Worm (Caenorhabditis elegans) whole organism, mixed stage, embryonic: ENCODE results near the gene trap-3.

Experiments used
- M03D4.4 ChIP-seq: sonication (generic microtip); optimal IDR thresholded peaks from 2 replicates; lab custom pipeline; 2017; ENCODE audit warnings: mild to moderate bottlenecking, missing genetic modification characterization, missing compliant biosample characterization
- bed-3 ChIP-seq: fragments of 200-800 bp; sonication (Bioruptor generic); optimal IDR thresholded peaks from 3 replicates; lab custom pipeline; 2018; ENCODE audit warnings: mild to moderate bottlenecking, missing genetic modification characterization, moderate library complexity, missing compliant biosample characterization
- ceh-39 ChIP-seq: fragments of 150-350 bp; optimal IDR thresholded peaks from 2 replicates; lab custom pipeline; 2014; ENCODE audit warnings: missing biosample characterization, missing genetic modification characterization
- ceh-43 ChIP-seq: fragments of 200-800 bp; sonication (Bioruptor generic); optimal IDR thresholded peaks from 2 replicates; lab custom pipeline; 2018; ENCODE audit warnings: mild to moderate bottlenecking, missing genetic modification characterization, moderate library complexity, missing compliant biosample characterization
- ceh-83 ChIP-seq: fragments of 200-800 bp; sonication (Bioruptor generic); optimal IDR thresholded peaks from 2 replicates; lab custom pipeline; 2018; ENCODE audit warnings: mild to moderate bottlenecking, missing genetic modification characterization, missing compliant biosample characterization
- ces-1 ChIP-seq: fragments of 150-350 bp; optimal IDR thresholded peaks from 2 replicates; lab custom pipeline; 2014; ENCODE audit warnings: missing biosample characterization, missing genetic modification reagents, missing genetic modification characterization
- cnd-1 ChIP-seq: fragments of 200-800 bp; sonication (Bioruptor generic); optimal IDR thresholded peaks from 2 replicates; lab custom pipeline; 2018; ENCODE audit warnings: mild to moderate bottlenecking, missing genetic modification characterization, missing compliant biosample characterization
- elt-1 ChIP-seq: sonication (generic microtip); optimal IDR thresholded peaks from 2 replicates; lab custom pipeline; 2017; ENCODE audit warnings: missing genetic modification characterization, mild to moderate bottlenecking, missing compliant biosample characterization, antibody characterized with exemption, moderate library complexity, borderline replicate concordance; ENCODE audit not compliant: insufficient read depth
- elt-3 ChIP-seq: fragments of 150-350 bp; optimal IDR thresholded peaks from 2 replicates; lab custom pipeline; 2014; ENCODE audit warnings: missing biosample characterization, missing genetic modification characterization
- flh-1 ChIP-seq: fragments of 200-800 bp; sonication (Bioruptor generic); optimal IDR thresholded peaks from 2 replicates; lab custom pipeline; 2018; ENCODE audit warnings: mild to moderate bottlenecking, missing genetic modification characterization, moderate library complexity, missing compliant biosample characterization
- ham-2 ChIP-seq: fragments of 200-800 bp; sonication (Bioruptor generic); optimal IDR thresholded peaks from 2 replicates; lab custom pipeline; 2018; ENCODE audit warnings: mild to moderate bottlenecking, missing genetic modification characterization, missing compliant biosample characterization
- hlh-1 ChIP-seq: fragments of 150-350 bp; optimal IDR thresholded peaks from 2 replicates; lab custom pipeline; 2014; ENCODE audit warnings: missing biosample characterization, missing genetic modification reagents, missing genetic modification characterization
- lin-32 ChIP-seq: fragments of 200-800 bp; sonication (Bioruptor generic); optimal IDR thresholded peaks from 2 replicates; lab custom pipeline; 2018; ENCODE audit warnings: mild to moderate bottlenecking, missing genetic modification characterization, missing compliant biosample characterization
- lsy-2 ChIP-seq: fragments of 150-350 bp; optimal IDR thresholded peaks from 2 replicates; lab custom pipeline; 2014; ENCODE audit warnings: missing biosample characterization, missing genetic modification characterization
- mab-5 ChIP-seq: fragments of 150-350 bp; optimal IDR thresholded peaks from 2 replicates; lab custom pipeline; 2014; ENCODE audit warnings: missing biosample characterization, missing genetic modification characterization
- mep-1 ChIP-seq: fragments of 150-350 bp; optimal IDR thresholded peaks from 2 replicates; lab custom pipeline; 2017; ENCODE audit warnings: missing biosample characterization, missing genetic modification reagents, missing genetic modification characterization, inconsistent platforms
- mls-2 ChIP-seq: sonication (generic microtip); optimal IDR thresholded peaks from 2 replicates; lab custom pipeline; 2016; ENCODE audit warnings: mild to moderate bottlenecking, missing genetic modification characterization, moderate library complexity, missing compliant biosample characterization
- nhr-12 ChIP-seq: fragments of 150-350 bp; optimal IDR thresholded peaks from 2 replicates; lab custom pipeline; 2014; ENCODE audit warnings: missing biosample characterization, missing genetic modification characterization
- nhr-237 ChIP-seq: fragments of 150-350 bp; optimal IDR thresholded peaks from 2 replicates; lab custom pipeline; 2014; ENCODE audit warnings: missing biosample characterization, missing genetic modification characterization
- nhr-28 ChIP-seq: fragments of 150-350 bp; optimal IDR thresholded peaks from 2 replicates; lab custom pipeline; 2014; ENCODE audit warnings: missing biosample characterization, missing genetic modification characterization
- pha-4 ChIP-seq: fragments of 150-350 bp; optimal IDR thresholded peaks from 2 replicates; lab custom pipeline; 2018; ENCODE audit warnings: missing biosample characterization, missing genetic modification reagents, missing genetic modification characterization
- sem-2 ChIP-seq: fragments of 200-800 bp; sonication (Bioruptor generic); optimal IDR thresholded peaks from 2 replicates; lab custom pipeline; 2018; ENCODE audit warnings: mild to moderate bottlenecking, missing genetic modification characterization, missing compliant biosample characterization
- snpc-4 ChIP-seq: fragments of 150-350 bp; optimal IDR thresholded peaks from 2 replicates; lab custom pipeline; 2014; ENCODE audit warnings: missing biosample characterization, missing genetic modification characterization
- sptf-1 ChIP-seq: sonication (generic microtip); optimal IDR thresholded peaks from 2 replicates; lab custom pipeline; 2017; ENCODE audit warnings: mild to moderate bottlenecking, missing genetic modification characterization, moderate library complexity, missing compliant biosample characterization
- tbx-8 ChIP-seq: fragments of 200-800 bp; sonication (Bioruptor generic); optimal IDR thresholded peaks from 2 replicates; lab custom pipeline; 2018; ENCODE audit warnings: mild to moderate bottlenecking, missing genetic modification characterization, moderate library complexity, missing compliant biosample characterization
- unc-120 ChIP-seq: sonication (generic microtip); optimal IDR thresholded peaks from 2 replicates; lab custom pipeline; 2017; ENCODE audit warnings: missing genetic modification characterization, missing compliant biosample characterization; ENCODE audit not compliant: poor library complexity, severe bottlenecking
- unc-62 ChIP-seq: fragments of 150-350 bp; optimal IDR thresholded peaks from 2 replicates; lab custom pipeline; 2014; ENCODE audit warnings: missing biosample characterization, missing genetic modification reagents, missing genetic modification characterization
- zip-8 ChIP-seq: fragments of 150-350 bp; optimal IDR thresholded peaks from 2 replicates; lab custom pipeline; 2014; ENCODE audit warnings: missing biosample characterization, missing genetic modification characterization
- ztf-11 ChIP-seq: fragments of 150-350 bp; optimal IDR thresholded peaks from 2 replicates; lab custom pipeline; 2014; ENCODE audit warnings: missing biosample characterization, missing genetic modification characterization

trap-3 gene

ce11 chrIV:2387970-2388705 is 1.1 kb upstream of the trap-3 start, which contains the start of gene sec-61.B:
Gene sec-61.B, minus strand, starts transcription at chrIV:2388675.
- TF ChIP-seq sptf-1 (tag; lab: Kevin White, UChicago): no peak
- TF ChIP-seq unc-62 (GFP tag; lab: Kevin White, UChicago): no peak
- TF ChIP-seq nhr-237 (tag; lab: Kevin White, UChicago): no peak
- TF ChIP-seq elt-1: no peak
- TF ChIP-seq bed-3 (GFP tag; lab: Kevin White, UChicago): no peak
- no peak for TF ChIP-seq ceh-39
- no peak for TF ChIP-seq lsy-2 (tag; lab: Kevin White, UChicago)
- TF ChIP-seq sem-2 (GFP tag; lab: Kevin White, UChicago): no peak
- no peak for TF ChIP-seq M03D4.4 (tag; lab: Kevin White, UChicago)
- TF ChIP-seq nhr-12 (tag; lab: Kevin White, UChicago): no peak
- TF ChIP-seq tbx-8 (GFP tag; lab: Kevin White, UChicago): no peak
- no peak for TF ChIP-seq mls-2 (tag; lab: Kevin White, UChicago)
- TF ChIP-seq ces-1: no peak
- TF ChIP-seq ceh-83: no peak
- TF ChIP-seq snpc-4 (tag; lab: Kevin White, UChicago): no peak
- no peak for TF ChIP-seq hlh-1
- no peak for TF ChIP-seq flh-1 (GFP tag; lab: Kevin White, UChicago)

- TF ChIP-seq nhr-12 (tag; lab: Kevin White, UChicago) (no peak), bed-3 (GFP tag; lab: Kevin White, UChicago) (no peak), ceh-83 (no peak), nhr-28 (tag; lab: Kevin White, UChicago) (no peak), zip-8 (tag; lab: Kevin White, UChicago) (no peak), elt-3 (tag; lab: Kevin White, UChicago) (no peak), cnd-1 (tag; lab: Kevin White, UChicago) (no peak)
These were observed 500 bp downstream of the trap-3 start for ce11 chrIV:2389745-2390144.

ce11 chrIV:2390251-2390672 is 1.0 kb downstream of the trap-3 start:
- TF ChIP-seq ceh-43 (GFP tag; lab: Kevin White, UChicago) (peak; percentile 71), ztf-11 (tag; lab: Kevin White, UChicago) (no peak)

ce11 chrIV:2390804-2391203 is 1.6 kb downstream of the trap-3 start, which contains the start of gene eri-5:
Gene eri-5, plus strand, starts transcription at chrIV:2390821.
- TF ChIP-seq pha-4 (no peak), hlh-1 (no peak), mab-5 (tag; lab: Kevin White, UChicago) (no peak), cnd-1 (tag; lab: Kevin White, UChicago) (no peak), M03D4.4 (tag; lab: Kevin White, UChicago) (no peak), ham-2 (GFP tag; lab: Kevin White, UChicago) (no peak), bed-3 (GFP tag; lab: Kevin White, UChicago) (no peak), lsy-2 (tag; lab: Kevin White, UChicago) (no peak), unc-120 (tag; lab: Kevin White, UChicago) (no peak), nhr-237 (tag; lab: Kevin White, UChicago) (no peak), sptf-1 (tag; lab: Kevin White, UChicago) (no peak)

ce11 chrIV:2391809-2392208 is 2.6 kb downstream of the trap-3 start:
- TF ChIP-seq hlh-1 (no peak), M03D4.4 (tag; lab: Kevin White, UChicago) (no peak), ces-1 (no peak), flh-1 (GFP tag; lab: Kevin White, UChicago) (no peak)
- TF ChIP-seq, all 35 proteins: peak for 0

ce11 chrIV:2393023-2393422 is 3.8 kb downstream of the trap-3 start:
- no peak for TF ChIP-seq ham-2 (GFP tag; lab: Kevin White, UChicago)
- TF ChIP-seq elt-1: no peak
- no peak for TF ChIP-seq ztf-11 (tag; lab: Kevin White, UChicago)
- no peak for TF ChIP-seq lsy-2 (tag; lab: Kevin White, UChicago)
- no peak for TF ChIP-seq mab-5 (tag; lab: Kevin White, UChicago)
- no peak for TF ChIP-seq mep-1
- TF ChIP-seq sem-2 (GFP tag; lab: Kevin White, UChicago): no peak
- no peak for TF ChIP-seq ceh-83
- no peak for TF ChIP-seq ces-1
- no peak for TF ChIP-seq nhr-237 (tag; lab: Kevin White, UChicago)
- no peak for TF ChIP-seq cnd-1 (tag; lab: Kevin White, UChicago)
- TF ChIP-seq snpc-4 (tag; lab: Kevin White, UChicago): no peak
- no peak for TF ChIP-seq lin-32 (GFP tag; lab: Kevin White, UChicago)
- TF ChIP-seq pha-4: no peak
- TF ChIP-seq nhr-28 (tag; lab: Kevin White, UChicago): no peak
